Fruit fly (Drosophila melanogaster): ENCODE measurements around the gene RhoGEF64C.

Gene RhoGEF64C

DNA sequence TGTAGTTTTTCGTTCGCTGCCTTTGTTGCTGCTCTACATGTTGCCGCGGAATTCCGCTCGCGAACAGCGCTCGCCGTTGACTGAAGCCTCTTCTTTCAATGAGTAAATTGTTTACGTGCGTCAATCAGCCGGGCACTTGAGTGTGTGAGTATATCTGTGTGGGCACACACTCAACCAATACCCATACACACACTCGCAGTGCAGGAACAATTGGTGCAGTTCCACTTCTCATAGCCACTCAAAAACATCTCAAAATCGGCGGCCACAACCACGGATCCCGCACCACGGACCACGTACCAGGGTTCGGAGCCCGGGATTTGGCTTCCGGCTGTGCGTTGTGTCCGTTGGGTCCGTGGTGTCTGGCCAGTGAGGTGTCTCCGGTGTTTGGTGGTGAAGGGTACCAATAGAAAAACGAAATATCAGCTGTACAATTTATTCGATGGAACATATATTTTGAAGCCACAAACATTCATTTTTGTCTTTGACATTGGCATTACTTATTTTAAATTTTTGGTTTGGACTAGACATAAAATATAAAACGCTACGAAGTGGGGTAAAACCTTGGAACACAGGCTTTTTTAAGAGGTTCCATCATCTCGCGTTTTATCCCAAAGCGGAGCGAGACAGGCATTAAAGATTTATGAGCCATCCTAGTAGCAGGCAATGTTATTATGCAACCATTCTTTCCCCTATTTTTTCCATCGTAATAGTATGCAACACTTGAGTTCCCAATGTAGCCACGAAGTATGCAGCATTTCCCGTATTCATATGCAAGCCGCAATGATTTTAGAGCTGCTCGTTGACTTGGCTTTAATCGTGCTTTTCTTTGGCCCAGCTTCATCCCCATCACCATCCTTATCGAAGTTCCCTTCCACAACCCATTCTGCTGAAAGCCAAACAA lies 147.7 kb downstream of the RhoGEF64C start, which contains the start of gene CG13707 (continued):
- TF ChIP-seq Ada2b (GFP tag; IDR thresholded peaks at IDR 0.05) (no peak), nerfin-2 (GFP tag; IDR thresholded peaks at IDR 0.05; ENCODE audit: partially characterized antibody) (no peak), mld (GFP tag; IDR thresholded peaks at IDR 0.05; ENCODE audit: partially characterized antibody) (no peak), CG7556 (GFP tag; optimal IDR thresholded peaks at IDR 0.05) (no peak), Jarid2 (GFP tag; optimal IDR thresholded peaks at IDR 0.05) (peak; percentile 56), Oaz (GFP tag; IDR thresholded peaks at IDR 0.05) (no peak), crp (GFP tag; optimal IDR thresholded peaks at IDR 0.05) (no peak), Rfx (GFP tag; IDR thresholded peaks at IDR 0.05) (no peak), H2.0 (GFP tag; IDR thresholded peaks at IDR 0.05) (peak; percentile 32; the same call in 1 of the 2 replicates), CG7745 (tag; optimal IDR thresholded peaks at IDR 0.05) (no peak), CG9817 (tag; optimal IDR thresholded peaks at IDR 0.05) (peak; percentile 17), br (optimal IDR thresholded peaks at IDR 0.05) (no peak), CG34376 (GFP tag; optimal IDR thresholded peaks at IDR 0.05) (no peak), Hmr (GFP tag; optimal IDR thresholded peaks at IDR 0.05) (peak; percentile 35), ara (GFP tag; IDR thresholded peaks at IDR 0.05) (no peak), sisA (GFP tag; IDR thresholded peaks at IDR 0.05) (no peak), Doc2 (GFP tag; IDR thresholded peaks at IDR 0.05) (no peak), CG16863 (GFP tag; optimal IDR thresholded peaks at IDR 0.05) (no peak), CG1647 (GFP tag; optimal IDR thresholded peaks at IDR 0.05) (no peak), Atf-2 (GFP tag; optimal IDR thresholded peaks at IDR 0.05) (no peak), D19A (tag; optimal IDR thresholded peaks at IDR 0.05) (no peak), z (GFP tag; IDR thresholded peaks at IDR 0.05) (peak; percentile 96), CG13424 (tag; optimal IDR thresholded peaks at IDR 0.05) (no peak), CG11560 (tag; IDR thresholded peaks at IDR 0.05) (no peak), rib (GFP tag; IDR thresholded peaks at IDR 0.05) (no peak), vnd (GFP tag; IDR thresholded peaks at IDR 0.05; ENCODE audit: partially characterized antibody) (peak; percentile 15; the same call in 1 of the 3 replicates), CG7963 (GFP tag; IDR thresholded peaks at IDR 0.05; ENCODE audit: partially characterized antibody) (no peak), E2f1 (GFP tag; IDR thresholded peaks at IDR 0.05) (no peak), CG30431 (GFP tag; optimal IDR thresholded peaks at IDR 0.05) (no peak), Dbx (GFP tag; IDR thresholded peaks at IDR 0.05) (no peak), CG9797 (GFP tag; optimal IDR thresholded peaks at IDR 0.05) (no peak), CG4360 (GFP tag; IDR thresholded peaks at IDR 0.05) (no peak), CG31365 (tag; optimal IDR thresholded peaks at IDR 0.05) (no peak), sens (GFP tag) (no peak), slp2 (GFP tag; optimal IDR thresholded peaks at IDR 0.05) (no peak), CG11695 (GFP tag; IDR thresholded peaks at IDR 0.05) (no peak), pan (optimal IDR thresholded peaks at IDR 0.05) (no peak), pan (GFP tag; optimal IDR thresholded peaks at IDR 0.05 in 1 of 2, IDR thresholded peaks at IDR 0.05 in 1 of 2) (no peak), Ets97D (GFP tag; optimal IDR thresholded peaks at IDR 0.05) (peak; percentile 3), dmrt99B (tag; optimal IDR thresholded peaks at IDR 0.05) (peak; percentile 8), row (GFP tag; IDR thresholded peaks at IDR 0.05) (peak; percentile 51; the same call in 2 of the 3 replicates), vvl (GFP tag; IDR thresholded peaks at IDR 0.05) (0 out of 2 replicates have a peak, but pooled peaks have one; percentile 5), CG2116 (GFP tag; optimal IDR thresholded peaks at IDR 0.05) (no peak), slbo (GFP tag; IDR thresholded peaks at IDR 0.05) (no peak), CG13775 (GFP tag; optimal IDR thresholded peaks at IDR 0.05) (no peak), Pdp1 (GFP tag; optimal IDR thresholded peaks at IDR 0.05) (peak in 1 of 2 experiments; percentile 56), bowl (GFP tag; IDR thresholded peaks at IDR 0.05) (no peak), Atf6 (GFP tag; IDR thresholded peaks at IDR 0.05) (no peak), CG6689 (GFP tag; IDR thresholded peaks at IDR 0.05) (peak; percentile 19; the same call in 1 of the 2 replicates), Sry-β (GFP tag; optimal IDR thresholded peaks at IDR 0.05) (no peak)
